Worm (Caenorhabditis elegans): ENCODE data around the gene sprr-1.

The sprr-1 gene

ce11 chrX:15469957-15470548 lies 4.0 kb downstream of the sprr-1 start:
- TF ChIP-seq ceh-83 (GFP tag; optimal IDR thresholded peaks at IDR 0.05): no peak
- TF ChIP-seq elt-1 (tag; optimal IDR thresholded peaks at IDR 0.05; ENCODE audit: borderline replicate concordance, insufficient read depth): peak; percentile 100
- TF ChIP-seq zip-8 (tag; optimal IDR thresholded peaks at IDR 0.05): no peak
- no peak for TF ChIP-seq nhr-12 (tag; optimal IDR thresholded peaks at IDR 0.05)
- TF ChIP-seq ces-1 (GFP tag; optimal IDR thresholded peaks at IDR 0.05): no peak
- no peak for TF ChIP-seq lin-32 (GFP tag; optimal IDR thresholded peaks at IDR 0.05)
- no peak for TF ChIP-seq elt-3 (tag; optimal IDR thresholded peaks at IDR 0.05)
- no peak for TF ChIP-seq sem-2 (GFP tag; optimal IDR thresholded peaks at IDR 0.05)
- TF ChIP-seq ztf-11 (tag; optimal IDR thresholded peaks at IDR 0.05): no peak
- no peak for TF ChIP-seq blmp-1 (tag; optimal IDR thresholded peaks at IDR 0.05)
- TF ChIP-seq tbx-8 (GFP tag; optimal IDR thresholded peaks at IDR 0.05): no peak
- TF ChIP-seq ham-2 (GFP tag; optimal IDR thresholded peaks at IDR 0.05): peak; percentile 41
- TF ChIP-seq flh-1 (GFP tag; optimal IDR thresholded peaks at IDR 0.05): no peak
- no peak for TF ChIP-seq unc-39 (tag; optimal IDR thresholded peaks at IDR 0.05)
- no peak for TF ChIP-seq nhr-2 (tag; optimal IDR thresholded peaks at IDR 0.05)
- no peak for TF ChIP-seq bed-3 (GFP tag; optimal IDR thresholded peaks at IDR 0.05)
- no peak for TF ChIP-seq lsy-2 (tag; optimal IDR thresholded peaks at IDR 0.05)

- TF ChIP-seq drap-1 (GFP tag; optimal IDR thresholded peaks at IDR 0.05) (no peak), elt-3 (tag; optimal IDR thresholded peaks at IDR 0.05) (no peak), elt-1 (tag; optimal IDR thresholded peaks at IDR 0.05; ENCODE audit: borderline replicate concordance, insufficient read depth) (no peak), flh-1 (GFP tag; optimal IDR thresholded peaks at IDR 0.05) (no peak)
Measured at ce11 chrX:15477309-15477708, 11.2 kb downstream of the sprr-1 start, which contains the start of gene exc-1. Gene exc-1, minus strand, starts transcription at chrX:15477409.

- TF ChIP-seq tbx-8 (GFP tag; optimal IDR thresholded peaks at IDR 0.05): no peak
- TF ChIP-seq flh-1 (GFP tag; optimal IDR thresholded peaks at IDR 0.05): no peak
- no peak for TF ChIP-seq zip-8 (tag; optimal IDR thresholded peaks at IDR 0.05)
- TF ChIP-seq lin-32 (GFP tag; optimal IDR thresholded peaks at IDR 0.05): no peak
- no peak for TF ChIP-seq nhr-28 (tag; optimal IDR thresholded peaks at IDR 0.05)
- TF ChIP-seq bed-3 (GFP tag; optimal IDR thresholded peaks at IDR 0.05): no peak
- TF ChIP-seq unc-120 (tag; optimal IDR thresholded peaks at IDR 0.05; ENCODE audit: poor library complexity, severe bottlenecking): no peak
- TF ChIP-seq unc-39 (tag; optimal IDR thresholded peaks at IDR 0.05): no peak
- TF ChIP-seq pha-4 (tag; optimal IDR thresholded peaks at IDR 0.05): no peak
- TF ChIP-seq lin-13 (tag; optimal IDR thresholded peaks at IDR 0.05): no peak
- TF ChIP-seq mls-2 (tag; optimal IDR thresholded peaks at IDR 0.05): no peak
- TF ChIP-seq M03D4.4 (tag; optimal IDR thresholded peaks at IDR 0.05): no peak
Measured at ce11 chrX:15478717-15479116, 12.6 kb downstream of the sprr-1 start, which contains the start of gene gcy-36. Gene gcy-36, plus strand, starts transcription at chrX:15479017.

ce11 chrX:15485262-15485661 lies 19.2 kb downstream of the sprr-1 start:
- TF ChIP-seq lsy-2 (tag; optimal IDR thresholded peaks at IDR 0.05): no peak
- TF ChIP-seq elt-1 (tag; optimal IDR thresholded peaks at IDR 0.05; ENCODE audit: borderline replicate concordance, insufficient read depth): peak; percentile 34

ce11 chrX:15487162-15487561 lies 21.1 kb downstream of the sprr-1 start:
- TF ChIP-seq nhr-237 (tag; optimal IDR thresholded peaks at IDR 0.05) (no peak), ceh-39 (tag; optimal IDR thresholded peaks at IDR 0.05) (no peak), lsy-2 (tag; optimal IDR thresholded peaks at IDR 0.05) (no peak), elt-3 (tag; optimal IDR thresholded peaks at IDR 0.05) (no peak), ham-2 (GFP tag; optimal IDR thresholded peaks at IDR 0.05) (peak; percentile 82), nhr-2 (tag; optimal IDR thresholded peaks at IDR 0.05) (no peak), mls-2 (tag; optimal IDR thresholded peaks at IDR 0.05) (no peak), elt-1 (tag; optimal IDR thresholded peaks at IDR 0.05; ENCODE audit: borderline replicate concordance, insufficient read depth) (peak; percentile 80), nhr-12 (tag; optimal IDR thresholded peaks at IDR 0.05) (no peak), cnd-1 (tag; optimal IDR thresholded peaks at IDR 0.05) (no peak), mab-5 (tag; optimal IDR thresholded peaks at IDR 0.05) (no peak)

ce11 chrX:15487806-15488205 lies 21.7 kb downstream of the sprr-1 start, which contains the start of gene H13N06.2:
Gene H13N06.2, plus strand, starts transcription at chrX:15488106.
- TF ChIP-seq pha-4 (tag; optimal IDR thresholded peaks at IDR 0.05) (no peak), ces-1 (GFP tag; optimal IDR thresholded peaks at IDR 0.05) (no peak), cnd-1 (tag; optimal IDR thresholded peaks at IDR 0.05) (no peak), elt-3 (tag; optimal IDR thresholded peaks at IDR 0.05) (no peak), ztf-11 (tag; optimal IDR thresholded peaks at IDR 0.05) (no peak), ham-2 (GFP tag; optimal IDR thresholded peaks at IDR 0.05) (no peak), elt-1 (tag; optimal IDR thresholded peaks at IDR 0.05; ENCODE audit: borderline replicate concordance, insufficient read depth) (no peak), drap-1 (GFP tag; optimal IDR thresholded peaks at IDR 0.05) (no peak), unc-120 (tag; optimal IDR thresholded peaks at IDR 0.05; ENCODE audit: poor library complexity, severe bottlenecking) (no peak), flh-1 (GFP tag; optimal IDR thresholded peaks at IDR 0.05) (no peak), unc-39 (tag; optimal IDR thresholded peaks at IDR 0.05) (no peak), nhr-28 (tag; optimal IDR thresholded peaks at IDR 0.05) (no peak)

Measured in whole organism, mixed stage, embryonic.